Worm (Caenorhabditis elegans): Measurements from ENCODE around the gene F23F12.12.
A peak's percentile ranks its signal among the peaks of the same experiment; 100 is the strongest.

Gene F23F12.12

ce11 chrIII:6507832-6508231, at the start of gene F23F12.12:
TSS of gene F23F12.12 (plus strand) at chrIII:6508132.
- no peak for TF ChIP-seq nfyb-1 (GFP tag; IDR thresholded peaks at IDR 0.05)
- TF ChIP-seq sea-2 (GFP tag; IDR thresholded peaks at IDR 0.05), result no peak
- TF ChIP-seq aptf-3 (GFP tag; IDR thresholded peaks at IDR 0.05), result no peak
- no peak for TF ChIP-seq ztf-18 (tag; optimal IDR thresholded peaks at IDR 0.05)
- TF ChIP-seq ZK185.1 (tag; optimal IDR thresholded peaks at IDR 0.05; ENCODE audit: poor library complexity, severe bottlenecking), result no peak
- no peak for TF ChIP-seq Y56A3A.18 (GFP tag; IDR thresholded peaks at IDR 0.05)
- TF ChIP-seq athp-1 (tag; optimal IDR thresholded peaks at IDR 0.05), result no peak
- no peak for TF ChIP-seq unc-62 (GFP tag; optimal IDR thresholded peaks at IDR 0.05)
- TF ChIP-seq cebp-2 (GFP tag; IDR thresholded peaks at IDR 0.05), result no peak
- TF ChIP-seq somi-1 (GFP tag; optimal IDR thresholded peaks at IDR 0.05), result no peak
- TF ChIP-seq rec-8 (tag; optimal IDR thresholded peaks at IDR 0.05), result no peak
- TF ChIP-seq ceh-40 (GFP tag; IDR thresholded peaks at IDR 0.05), result no peak
- TF ChIP-seq sptf-2 (GFP tag; optimal IDR thresholded peaks at IDR 0.05), result no peak
- TF ChIP-seq F57A8.1 (GFP tag; optimal IDR thresholded peaks at IDR 0.05), result no peak
- TF ChIP-seq aptf-2 (GFP tag; conservative IDR thresholded peaks at IDR 0.05), result no peak
- no peak for TF ChIP-seq unc-130 (GFP tag; optimal IDR thresholded peaks at IDR 0.05)
- no peak for TF ChIP-seq bed-2 (GFP tag; IDR thresholded peaks at IDR 0.05)

DNA sequence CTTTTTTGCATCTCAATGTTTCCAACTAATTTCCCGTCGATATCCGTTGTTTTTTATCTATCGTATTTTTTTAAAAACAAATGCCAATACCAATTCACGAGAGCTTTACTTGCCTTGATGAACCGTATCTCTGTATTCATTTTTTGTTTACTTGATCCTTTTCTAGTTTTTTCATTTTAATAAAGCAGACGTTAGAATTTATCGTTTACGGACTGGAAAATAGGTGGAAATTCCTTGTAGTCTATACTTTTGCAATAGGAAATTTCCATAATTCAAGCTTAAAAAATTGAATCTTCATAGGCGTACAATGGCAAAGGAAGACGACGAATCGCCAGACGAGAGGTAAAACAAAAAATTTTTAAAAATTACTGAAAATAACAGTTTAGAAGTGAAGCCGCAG, 48.1 kb upstream of the F23F12.12 start, which contains the start of gene algn-1:
Gene algn-1 (plus strand): TSS at position 301 of the 400 bp plus-strand sequence.
- no peak for TF ChIP-seq nhr-90 (tag; optimal IDR thresholded peaks at IDR 0.05)
- TF ChIP-seq mel-28 (tag; optimal IDR thresholded peaks at IDR 0.05; ENCODE audit: borderline replicate concordance), result no peak
- no peak for TF ChIP-seq fkh-3 (tag; optimal IDR thresholded peaks at IDR 0.05)
- no peak for TF ChIP-seq egl-44 (GFP tag; IDR thresholded peaks at IDR 0.05)
- no peak for TF ChIP-seq lir-1 (GFP tag; conservative IDR thresholded peaks at IDR 0.05)
- no peak for TF ChIP-seq sea-2 (GFP tag; IDR thresholded peaks at IDR 0.05)
- TF ChIP-seq B0261.1 (tag; optimal IDR thresholded peaks at IDR 0.05), result no peak

DNA sequence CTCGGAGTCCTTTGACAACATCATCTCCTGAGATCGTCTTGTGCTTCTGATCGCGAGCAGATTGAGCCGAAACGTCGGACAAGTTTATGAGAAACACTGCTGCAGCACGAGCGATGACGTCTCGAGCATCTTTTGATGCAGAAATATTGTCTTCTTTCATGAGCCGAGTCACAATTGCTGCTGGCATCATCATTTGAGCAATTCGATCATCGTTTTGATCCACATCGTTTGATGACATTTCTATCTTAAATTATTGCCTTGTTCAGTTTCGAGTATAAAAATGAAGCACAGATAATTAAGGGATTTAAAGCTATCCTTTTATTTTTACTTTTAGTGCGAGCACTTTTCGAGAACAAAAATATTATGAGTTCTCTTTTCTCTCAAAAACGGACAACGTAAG, 45.3 kb upstream of the F23F12.12 start, which contains the start of gene T26A5.8:
Gene T26A5.8 (minus strand): TSS at position 247 of the 400 bp plus-strand sequence.
- TF ChIP-seq snpc-3.4 (tag; optimal IDR thresholded peaks at IDR 0.05) (peak; percentile 73), zim-3 (tag; optimal IDR thresholded peaks at IDR 0.05) (peak; percentile 50), hmg-20 (GFP tag; IDR thresholded peaks at IDR 0.05) (no peak), snpc-4 (GFP tag; optimal IDR thresholded peaks at IDR 0.05) (no peak), snpc-4 (tag; optimal IDR thresholded peaks at IDR 0.05) (peak in 2 of 4 experiments; percentile 10 to 19), ztf-18 (tag; optimal IDR thresholded peaks at IDR 0.05) (no peak), unc-62 (GFP tag; optimal IDR thresholded peaks at IDR 0.05) (no peak), akir-1 (GFP tag; optimal IDR thresholded peaks at IDR 0.05) (no peak), ceh-100 (GFP tag; IDR thresholded peaks at IDR 0.05) (peak; percentile 41; the same call in 1 of the 2 replicates), ztf-26 (tag; optimal IDR thresholded peaks at IDR 0.05) (peak; percentile 13), ZK185.1 (tag; optimal IDR thresholded peaks at IDR 0.05; ENCODE audit: poor library complexity, severe bottlenecking) (peak; percentile 1), rec-8 (tag; optimal IDR thresholded peaks at IDR 0.05) (no peak), ama-1 (optimal IDR thresholded peaks at IDR 0.05) (peak; percentile 10), ama-1 (GFP tag; optimal IDR thresholded peaks at IDR 0.05) (peak in 1 of 2 experiments; percentile 33), bed-2 (GFP tag; IDR thresholded peaks at IDR 0.05) (no peak), B0336.3 (GFP tag; IDR thresholded peaks at IDR 0.05) (peak; percentile 81), F57A8.1 (GFP tag; optimal IDR thresholded peaks at IDR 0.05) (no peak), madf-6 (GFP tag; IDR thresholded peaks at IDR 0.05) (peak; percentile 65), fkh-3 (tag; optimal IDR thresholded peaks at IDR 0.05) (no peak), ceh-27 (GFP tag; optimal IDR thresholded peaks at IDR 0.05) (no peak), chd-7 (tag; optimal IDR thresholded peaks at IDR 0.05) (peak; percentile 5), Y56A3A.18 (GFP tag; IDR thresholded peaks at IDR 0.05) (peak; percentile 36; the same call in 1 of the 2 replicates), mcd-1 (GFP tag; IDR thresholded peaks at IDR 0.05) (peak; percentile 47; the same call in 1 of the 2 replicates), ztf-6 (GFP tag; IDR thresholded peaks at IDR 0.05) (no peak), pha-4 (tag; optimal IDR thresholded peaks at IDR 0.05) (no peak), lin-35 (GFP tag; optimal IDR thresholded peaks at IDR 0.05) (no peak), Y95B8A.8 (GFP tag; IDR thresholded peaks at IDR 0.05) (0 out of 2 replicates have a peak, but pooled peaks have one; percentile 12), ets-4 (GFP tag; optimal IDR thresholded peaks at IDR 0.05) (no peak), lin-40 (tag; optimal IDR thresholded peaks at IDR 0.05) (peak; percentile 39), Y79H2A.3 (GFP tag; conservative IDR thresholded peaks at IDR 0.05) (0 out of 2 replicates have a peak, but pooled peaks have one; percentile 45)
